Fruit fly (Drosophila melanogaster) whole organism, embryonic: ENCODE results near the gene CG43163.
A peak's percentile ranks its signal among the peaks of the same experiment; 100 is the strongest.

ENCODE experiments used
- Abd-B ChIP-seq: fragments of 200-800 bp; sonication (Bioruptor generic); optimal IDR thresholded peaks from 2 replicates; lab custom pipeline; 2018; ENCODE audit warnings: missing biosample characterization, mild to moderate bottlenecking, missing genetic modification characterization, moderate library complexity
- CG10321 ChIP-seq: fragments of 200-800 bp; sonication (Bioruptor generic); IDR thresholded peaks from 2 replicates; pipeline ENCODE4 v1.3.6; 2022; ENCODE audit warnings: missing biosample characterization, missing genetic modification characterization
- CG10654 ChIP-seq: fragments of 200-800 bp; sonication (Bioruptor generic); optimal IDR thresholded peaks from 2 replicates; lab custom pipeline; 2016; ENCODE audit warnings: missing biosample characterization, missing genetic modification characterization
- CG13424 ChIP-seq: fragments of 200-800 bp; sonication (Bioruptor generic); optimal IDR thresholded peaks from 2 replicates; lab custom pipeline; 2019; ENCODE audit warnings: missing biosample characterization, mild to moderate bottlenecking, missing genetic modification characterization, moderate library complexity
- CG13894 ChIP-seq: fragments of 200-800 bp; sonication (Bioruptor generic); optimal IDR thresholded peaks from 3 replicates; lab custom pipeline; 2018; ENCODE audit warnings: missing biosample characterization, mild to moderate bottlenecking, missing genetic modification characterization, moderate library complexity
- CG14441 ChIP-seq: fragments of 200-800 bp; sonication (Bioruptor generic); IDR thresholded peaks from 2 replicates; pipeline ENCODE4 v1.3.6; 2022; ENCODE audit warnings: missing biosample characterization, missing genetic modification characterization
- CG15696 ChIP-seq: fragments of 200-800 bp; sonication (Bioruptor generic); optimal IDR thresholded peaks from 2 replicates; lab custom pipeline; 2019; ENCODE audit warnings: missing biosample characterization, mild to moderate bottlenecking, missing genetic modification characterization, moderate library complexity
- CG17361 ChIP-seq: fragments of 200-800 bp; sonication (Bioruptor generic); IDR thresholded peaks from 3 replicates; pipeline ENCODE4 v1.3.6; 2022; ENCODE audit warnings: missing biosample characterization, missing genetic modification characterization
- CG17802 ChIP-seq: fragments of 200-800 bp; sonication (Bioruptor generic); optimal IDR thresholded peaks from 2 replicates; lab custom pipeline; 2018; ENCODE audit warnings: missing biosample characterization, mild to moderate bottlenecking, missing genetic modification characterization, moderate library complexity
- CG17912 ChIP-seq: fragments of 200-800 bp; sonication (Bioruptor generic); optimal IDR thresholded peaks from 2 replicates; lab custom pipeline; 2018; ENCODE audit warnings: missing biosample characterization, mild to moderate bottlenecking, missing genetic modification characterization
- CG3163 ChIP-seq: fragments of 200-800 bp; sonication (Bioruptor generic); optimal IDR thresholded peaks from 3 replicates; lab custom pipeline; 2016; ENCODE audit warnings: missing biosample characterization, missing genetic modification characterization
- CG33213 ChIP-seq: fragments of 200-800 bp; sonication (Bioruptor generic); optimal IDR thresholded peaks from 3 replicates; lab custom pipeline; 2016; ENCODE audit warnings: missing biosample characterization, missing genetic modification characterization
- CG33557 ChIP-seq: fragments of 200-800 bp; sonication (Bioruptor generic); optimal IDR thresholded peaks from 2 replicates; lab custom pipeline; 2019; ENCODE audit warnings: missing biosample characterization, mild to moderate bottlenecking, missing genetic modification characterization, moderate library complexity
- CG34422 ChIP-seq: fragments of 200-800 bp; sonication (Bioruptor generic); IDR thresholded peaks from 3 replicates; pipeline ENCODE4 v1.3.6; 2022; ENCODE audit warnings: missing biosample characterization, missing genetic modification characterization
- CG4730 ChIP-seq: fragments of 200-800 bp; sonication (Bioruptor generic); IDR thresholded peaks from 2 replicates; pipeline ENCODE4 v1.3.6; 2022; ENCODE audit warnings: missing biosample characterization, missing genetic modification characterization
- CG8089 ChIP-seq: fragments of 200-800 bp; sonication (Bioruptor generic); optimal IDR thresholded peaks from 3 replicates; lab custom pipeline; 2016; ENCODE audit warnings: missing biosample characterization, missing genetic modification characterization
- CrebB ChIP-seq: fragments of 200-800 bp; sonication (Bioruptor generic); optimal IDR thresholded peaks from 3 replicates; lab custom pipeline; 2018; ENCODE audit warnings: missing biosample characterization, mild to moderate bottlenecking, missing genetic modification characterization
- D ChIP-seq, 2 experiments: fragments of 200-800 bp in 1 of 2; fragments of >200 bp in 1 of 2; sonication (Bioruptor generic) in 1 of 2; optimal IDR thresholded peaks; 2 replicates in 1 of 2; 3 replicates in 1 of 2; lab custom pipeline; 2017; ENCODE audit warnings: mild to moderate bottlenecking in 1 of 2, missing biosample characterization in 1 of 2, missing genetic modification characterization in 1 of 2, missing genetic modification reagents in 1 of 2
- Dbx ChIP-seq: fragments of 200-800 bp; sonication (Bioruptor generic); IDR thresholded peaks from 3 replicates; pipeline ENCODE4 v1.3.6; 2022; ENCODE audit warnings: missing biosample characterization, missing genetic modification characterization
- Hmr ChIP-seq: fragments of 200-800 bp; sonication (Bioruptor generic); optimal IDR thresholded peaks from 3 replicates; lab custom pipeline; 2017; ENCODE audit warnings: mild to moderate bottlenecking, missing biosample characterization, missing genetic modification reagents, missing genetic modification characterization
- Jarid2 ChIP-seq: fragments of 200-800 bp; sonication (Bioruptor generic); optimal IDR thresholded peaks from 3 replicates; lab custom pipeline; 2017; ENCODE audit warnings: mild to moderate bottlenecking, missing biosample characterization, missing genetic modification reagents, missing genetic modification characterization
- MESR4 ChIP-seq: fragments of 200-800 bp; sonication (Bioruptor generic); optimal IDR thresholded peaks from 2 replicates; lab custom pipeline; 2018; ENCODE audit warnings: missing biosample characterization, mild to moderate bottlenecking, missing genetic modification characterization, moderate library complexity
- Mes4 ChIP-seq: fragments of 200-800 bp; sonication (Bioruptor generic); optimal IDR thresholded peaks from 2 replicates; lab custom pipeline; 2016; ENCODE audit warnings: missing biosample characterization, missing genetic modification characterization
- Oli ChIP-seq: fragments of 200-800 bp; sonication (Bioruptor generic); optimal IDR thresholded peaks from 2 replicates; lab custom pipeline; 2018; ENCODE audit warnings: missing biosample characterization, mild to moderate bottlenecking, missing genetic modification characterization, moderate library complexity
- Opbp ChIP-seq: fragments of 200-800 bp; sonication (Bioruptor generic); IDR thresholded peaks from 3 replicates; pipeline ENCODE4 v1.3.6; 2022; ENCODE audit warnings: missing biosample characterization, missing genetic modification characterization; ENCODE audit not compliant: partially characterized antibody
- Ptx1 ChIP-seq: fragments of 200-800 bp; sonication (Bioruptor generic); IDR thresholded peaks from 2 replicates; pipeline ENCODE4 v1.3.6; 2022; ENCODE audit warnings: missing biosample characterization, missing genetic modification characterization
- Rfx ChIP-seq: fragments of 200-800 bp; sonication (Bioruptor generic); IDR thresholded peaks from 2 replicates; pipeline ENCODE4 v1.3.6; 2022; ENCODE audit warnings: missing biosample characterization, missing genetic modification characterization
- Sox102F ChIP-seq: fragments of 200-800 bp; sonication (Bioruptor generic); optimal IDR thresholded peaks from 2 replicates; lab custom pipeline; 2018; ENCODE audit warnings: missing biosample characterization, mild to moderate bottlenecking, missing genetic modification characterization, moderate library complexity
- Vsx1 ChIP-seq: fragments of 200-800 bp; sonication (Bioruptor generic); optimal IDR thresholded peaks from 2 replicates; lab custom pipeline; 2017; ENCODE audit warnings: missing biosample characterization, mild to moderate bottlenecking, missing genetic modification characterization, missing genetic modification reagents
- Xrp1 ChIP-seq: fragments of 200-800 bp; sonication (Bioruptor generic); IDR thresholded peaks from 2 replicates; pipeline ENCODE4 v1.3.6; 2022; ENCODE audit warnings: missing biosample characterization, missing genetic modification characterization
- bigmax ChIP-seq: fragments of 200-800 bp; sonication (Bioruptor generic); optimal IDR thresholded peaks from 2 replicates; lab custom pipeline; 2018; ENCODE audit warnings: missing biosample characterization, mild to moderate bottlenecking, missing genetic modification characterization
- bsh ChIP-seq, 2 experiments: fragments of 200-800 bp; sonication (Bioruptor generic); optimal IDR thresholded peaks; 2 replicates each; lab custom pipeline; 2017 to 2018; ENCODE audit warnings: mild to moderate bottlenecking in 2 of 2, missing biosample characterization in 2 of 2, missing genetic modification characterization in 2 of 2, moderate library complexity in 1 of 2
- cad ChIP-seq: fragments of >200 bp; optimal IDR thresholded peaks from 2 replicates; lab custom pipeline; 2017; ENCODE audit warnings: missing biosample characterization, missing genetic modification characterization
- cwo ChIP-seq: fragments of 200-800 bp; sonication (Bioruptor generic); optimal IDR thresholded peaks from 3 replicates; lab custom pipeline; 2017; ENCODE audit warnings: missing biosample characterization, missing genetic modification characterization, mild to moderate bottlenecking, moderate library complexity, missing genetic modification reagents
- emc ChIP-seq: fragments of 200-800 bp; sonication (Bioruptor generic); optimal IDR thresholded peaks from 2 replicates; lab custom pipeline; 2016; ENCODE audit warnings: missing biosample characterization, missing genetic modification characterization
- fd102C ChIP-seq: fragments of 200-800 bp; sonication (Bioruptor generic); optimal IDR thresholded peaks from 2 replicates; lab custom pipeline; 2018; ENCODE audit warnings: missing biosample characterization, mild to moderate bottlenecking, missing genetic modification characterization, moderate library complexity
- gem ChIP-seq: fragments of 200-800 bp; sonication (Bioruptor generic); optimal IDR thresholded peaks from 2 replicates; lab custom pipeline; 2019; ENCODE audit warnings: missing biosample characterization, mild to moderate bottlenecking, missing genetic modification characterization, moderate library complexity
- grau ChIP-seq: fragments of 200-800 bp; optimal IDR thresholded peaks from 3 replicates; lab custom pipeline; 2019; ENCODE audit warnings: missing biosample characterization, mild to moderate bottlenecking, missing genetic modification characterization, moderate library complexity
- hbn ChIP-seq: fragments of 200-800 bp; sonication (Bioruptor generic); IDR thresholded peaks from 2 replicates; pipeline ENCODE4 v1.3.6; 2022; ENCODE audit warnings: missing biosample characterization, missing genetic modification characterization; ENCODE audit not compliant: partially characterized antibody
- mirr ChIP-seq: fragments of 200-800 bp; sonication (Bioruptor generic); optimal IDR thresholded peaks from 3 replicates; lab custom pipeline; 2018; ENCODE audit warnings: missing biosample characterization, mild to moderate bottlenecking, missing genetic modification characterization
- nmo ChIP-seq: fragments of 200-800 bp; sonication (Bioruptor generic); optimal IDR thresholded peaks from 2 replicates; lab custom pipeline; 2018; ENCODE audit warnings: missing biosample characterization, mild to moderate bottlenecking, missing genetic modification characterization, moderate library complexity
- onecut ChIP-seq: fragments of 200-800 bp; sonication (Bioruptor generic); IDR thresholded peaks from 2 replicates; pipeline ENCODE4 v1.3.6; 2022; ENCODE audit warnings: missing biosample characterization, missing genetic modification characterization
- pnt ChIP-seq: fragments of 200-800 bp; sonication (Bioruptor generic); optimal IDR thresholded peaks from 3 replicates; lab custom pipeline; 2016; ENCODE audit warnings: missing biosample characterization, missing genetic modification characterization
- seq ChIP-seq: fragments of 200-800 bp; sonication (Bioruptor generic); IDR thresholded peaks from 2 replicates; pipeline ENCODE4 v1.3.6; 2022; ENCODE audit warnings: missing biosample characterization, missing genetic modification characterization
- sqz ChIP-seq: fragments of 200-800 bp; sonication (Bioruptor generic); optimal IDR thresholded peaks from 3 replicates; lab custom pipeline; 2018; ENCODE audit warnings: missing biosample characterization, mild to moderate bottlenecking, missing genetic modification characterization
- sr ChIP-seq: fragments of 200-800 bp; sonication (Bioruptor generic); IDR thresholded peaks from 3 replicates; pipeline ENCODE4 v1.3.6; 2022; ENCODE audit warnings: missing biosample characterization, missing genetic modification characterization
- tap ChIP-seq: fragments of 200-800 bp; optimal IDR thresholded peaks from 3 replicates; lab custom pipeline; 2019; ENCODE audit warnings: missing biosample characterization, mild to moderate bottlenecking, missing genetic modification characterization, moderate library complexity
- tx ChIP-seq: fragments of 200-800 bp; sonication (Bioruptor generic); optimal IDR thresholded peaks from 2 replicates; lab custom pipeline; 2016; ENCODE audit warnings: missing biosample characterization, missing genetic modification characterization

Gene CG43163

DNA sequence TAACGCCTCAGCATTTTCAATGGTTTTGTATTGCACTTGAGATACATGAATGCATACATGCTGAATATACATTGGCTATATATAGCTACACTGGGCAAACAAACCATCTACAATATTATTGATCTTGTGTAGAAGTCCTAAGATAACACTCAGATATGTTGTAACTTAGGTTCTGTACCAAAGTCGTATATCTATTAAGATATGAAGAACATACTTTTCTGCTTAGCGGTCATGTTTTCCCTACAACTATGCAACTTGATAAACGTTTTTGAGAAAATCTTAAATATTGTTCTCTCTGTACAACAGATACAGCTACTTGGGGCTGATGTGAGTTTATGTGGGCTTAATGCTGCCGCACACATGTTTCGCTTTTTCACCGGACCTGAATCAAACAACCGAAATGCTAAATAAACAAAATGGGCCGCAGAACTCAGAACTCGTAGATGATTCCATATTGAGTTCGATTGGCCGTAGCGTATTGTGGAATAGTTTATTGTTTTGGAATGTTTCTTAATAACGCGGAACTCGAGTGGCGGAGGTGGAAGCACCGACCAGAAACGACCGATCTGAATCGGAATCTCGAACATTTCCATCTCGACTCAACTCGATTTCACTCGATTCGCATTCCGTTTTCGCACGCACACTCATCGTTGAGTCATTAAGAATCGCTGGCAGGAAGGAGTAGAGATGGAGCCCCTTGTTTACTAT, 42.4 kb upstream of the CG43163 start (continued):
- TF ChIP-seq mirr (peak; percentile 5), D (optimal IDR thresholded peaks at IDR 0.05; lab: Kevin White, UChicago) (no peak), D (GFP tag; optimal IDR thresholded peaks at IDR 0.05; lab: Kevin White, UChicago) (peak; percentile 56), CG15696 (tag; lab: Kevin White, UChicago) (peak; percentile 62), hbn (GFP tag; lab: Robert Waterston, UW) (no peak), Hmr (GFP tag; lab: Kevin White, UChicago) (peak; percentile 41), Opbp (GFP tag; lab: Robert Waterston, UW) (no peak), onecut (GFP tag; lab: Robert Waterston, UW) (peak; percentile 16; the same call in 1 of the 2 replicates), bigmax (no peak), CG33213 (GFP tag; lab: Kevin White, UChicago) (peak; percentile 5), bsh (GFP tag; optimal IDR thresholded peaks at IDR 0.05; lab: Kevin White, UChicago) (peak; percentile 17 to 78), Dbx (GFP tag; lab: Robert Waterston, UW) (0 out of 3 replicates have a peak, but pooled peaks have one; percentile 19), sqz (GFP tag; lab: Kevin White, UChicago) (peak; percentile 2), emc (GFP tag; lab: Kevin White, UChicago) (no peak), Vsx1 (GFP tag; lab: Kevin White, UChicago) (peak; percentile 67), CG17912 (GFP tag; lab: Kevin White, UChicago) (no peak), CG17802 (tag; lab: Kevin White, UChicago) (no peak), CG17361 (GFP tag; lab: Robert Waterston, UW) (peak; percentile 69; the same call in 2 of the 3 replicates), CG33557 (GFP tag; lab: Kevin White, UChicago) (peak; percentile 64), Abd-B (GFP tag; lab: Kevin White, UChicago) (peak; percentile 8), MESR4 (GFP tag; lab: Kevin White, UChicago) (no peak), CG13424 (tag; lab: Kevin White, UChicago) (peak; percentile 63), tx (GFP tag; lab: Kevin White, UChicago) (no peak), CG8089 (GFP tag; lab: Kevin White, UChicago) (peak; percentile 36), CG34422 (no peak), fd102C (GFP tag; lab: Kevin White, UChicago) (peak; percentile 11), Rfx (GFP tag; lab: Robert Waterston, UW) (peak; percentile 55; the same call in 1 of the 2 replicates), sr (GFP tag; lab: Robert Waterston, UW) (no peak), Ptx1 (GFP tag; lab: Robert Waterston, UW) (peak; percentile 62), Jarid2 (GFP tag; lab: Kevin White, UChicago) (peak; percentile 0), CG10654 (no peak), Mes4 (GFP tag; lab: Kevin White, UChicago) (peak; percentile 31), CrebB (peak; percentile 2), CG4730 (GFP tag; lab: Robert Waterston, UW) (no peak), cad (GFP tag; lab: Kevin White, UChicago) (no peak), gem (tag; lab: Kevin White, UChicago) (peak; percentile 76), seq (GFP tag; lab: Robert Waterston, UW) (peak; percentile 57), nmo (GFP tag; lab: Kevin White, UChicago) (peak; percentile 50), Sox102F (GFP tag; lab: Kevin White, UChicago) (peak; percentile 68), CG10321 (GFP tag; lab: Robert Waterston, UW) (no peak), CG14441 (peak; percentile 12; the same call in 1 of the 2 replicates), tap (tag; lab: Kevin White, UChicago) (peak; percentile 61), Oli (tag; lab: Kevin White, UChicago) (peak; percentile 59), grau (peak; percentile 59), pnt (peak; percentile 41), Xrp1 (GFP tag; lab: Robert Waterston, UW) (peak; percentile 74), CG13894 (peak; percentile 45), cwo (GFP tag; lab: Kevin White, UChicago) (no peak), CG3163 (GFP tag; lab: Kevin White, UChicago) (peak; percentile 8)
